Worm (Caenorhabditis elegans) whole organism, L4/young adult: ENCODE measurements around the gene F39F10.3.
"Not testable (repeated sequence)": the region's sequence is repeated elsewhere in the genome, so short reads cannot be mapped to it uniquely, and the experiment has no call there.

Experiments used
- W03F9.2 ChIP-seq: fragments of 150-350 bp; optimal IDR thresholded peaks from 2 replicates; lab custom pipeline; 2014; ENCODE audit warnings: missing biosample characterization, missing genetic modification characterization
- dao-5 ChIP-seq: sonication (generic microtip); optimal IDR thresholded peaks from 2 replicates; lab custom pipeline; 2016; ENCODE audit warnings: missing genotype, missing genetic modification characterization, moderate library complexity, missing compliant biosample characterization
- him-1 ChIP-seq: sonication (generic microtip); optimal IDR thresholded peaks from 2 replicates; lab custom pipeline; 2016; ENCODE audit warnings: missing genotype, missing genetic modification reagents, missing genetic modification characterization, missing compliant biosample characterization

F39F10.3 gene

DNA sequence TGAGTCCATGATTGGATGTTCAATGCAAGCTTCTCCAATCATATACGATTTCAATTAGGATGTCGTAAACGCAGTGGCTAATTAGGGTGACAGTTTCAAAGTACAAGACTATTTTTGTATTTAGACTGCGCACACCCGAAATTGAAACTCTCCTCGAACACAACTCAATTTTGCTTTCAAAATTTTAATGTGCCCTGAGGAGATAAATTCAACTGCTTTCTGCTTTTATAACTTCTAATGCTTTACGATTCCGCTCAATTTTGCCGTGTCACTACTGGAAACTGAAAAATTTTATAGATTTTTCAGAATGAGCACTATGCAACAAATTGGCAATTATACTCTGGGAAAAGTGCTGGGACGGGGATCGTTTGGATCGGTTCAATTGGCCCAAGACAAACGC is 2.8 kb downstream of the F39F10.3 start, which contains the start of gene F39F10.2:
TSS of gene F39F10.2 (plus strand) at position 301 of the 400 bp plus-strand sequence.
- TF ChIP-seq W03F9.2 (tag; lab: Kevin White, UChicago) (no peak), dao-5 (no peak)

DNA sequence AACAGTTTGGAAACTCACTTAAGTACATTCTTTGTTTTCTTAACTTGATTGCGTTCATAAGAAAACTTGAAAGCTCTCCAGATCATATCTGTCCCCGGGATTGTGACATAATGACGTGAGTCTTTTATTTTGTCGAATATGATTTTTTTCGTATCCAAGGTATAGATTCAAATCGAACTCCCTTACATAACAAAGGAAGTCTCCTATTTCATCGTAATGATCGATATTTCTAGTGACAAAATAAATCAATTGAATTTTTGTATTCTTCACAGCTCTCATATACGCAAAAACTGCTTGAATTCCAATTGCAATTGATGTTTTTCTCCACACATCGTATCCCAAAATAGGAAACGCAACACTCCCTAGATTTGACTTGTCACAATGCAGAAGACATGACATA is 10.9 kb downstream of the F39F10.3 start:
- TF ChIP-seq W03F9.2 (tag; lab: Kevin White, UChicago) (no peak), dao-5 (no peak), him-1 (no peak)

DNA sequence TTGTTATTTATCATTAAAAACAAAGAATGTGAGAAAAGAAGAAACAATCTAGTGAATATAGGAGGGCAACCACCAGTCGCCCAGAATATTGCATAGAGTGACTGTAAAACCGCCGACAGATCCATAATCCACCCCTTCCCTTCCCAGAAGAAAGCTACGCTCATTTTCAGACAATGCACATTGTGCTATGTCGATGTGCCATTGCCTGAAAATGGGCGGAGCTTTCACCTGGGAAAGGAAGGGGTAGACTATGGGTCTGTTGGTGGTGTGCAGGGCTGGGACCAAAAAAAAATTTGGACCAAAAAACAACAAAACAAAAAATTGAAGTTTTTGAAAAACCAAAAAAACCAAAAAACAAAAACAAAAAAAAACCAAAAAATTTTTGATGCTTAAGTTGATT is 11.8 kb downstream of the F39F10.3 start, which contains the start of gene F39F10.4:
TSS of gene F39F10.4 (minus strand) at position 101 of the 400 bp plus-strand sequence.
- TF ChIP-seq him-1 (no peak), dao-5 (no peak), W03F9.2 (tag; lab: Kevin White, UChicago) (no peak)

DNA sequence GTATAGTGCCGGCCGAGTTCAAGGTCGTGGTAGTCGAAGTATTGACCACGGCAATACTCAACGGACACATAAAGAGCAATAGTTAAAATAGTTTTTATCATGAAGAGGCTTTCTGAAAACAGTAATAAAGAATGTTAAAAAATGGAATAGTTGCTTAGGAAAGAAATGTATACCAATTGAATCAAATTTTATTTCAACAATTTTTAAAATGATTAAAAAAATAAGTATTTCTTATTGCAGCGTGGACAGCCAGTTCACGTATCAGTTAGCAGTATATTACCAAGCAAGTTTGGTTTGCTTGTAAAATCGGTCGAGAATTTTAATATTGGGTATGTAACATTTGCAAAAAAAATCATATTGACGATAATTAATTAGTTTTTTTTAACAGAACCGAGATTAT is 21.9 kb downstream of the F39F10.3 start, which contains the start of gene F39F10.5:
TSS of gene F39F10.5 (minus strand) at position 101 of the 400 bp plus-strand sequence.
- TF ChIP-seq W03F9.2 (tag; lab: Kevin White, UChicago); him-1; dao-5: not testable (repeated sequence)

DNA sequence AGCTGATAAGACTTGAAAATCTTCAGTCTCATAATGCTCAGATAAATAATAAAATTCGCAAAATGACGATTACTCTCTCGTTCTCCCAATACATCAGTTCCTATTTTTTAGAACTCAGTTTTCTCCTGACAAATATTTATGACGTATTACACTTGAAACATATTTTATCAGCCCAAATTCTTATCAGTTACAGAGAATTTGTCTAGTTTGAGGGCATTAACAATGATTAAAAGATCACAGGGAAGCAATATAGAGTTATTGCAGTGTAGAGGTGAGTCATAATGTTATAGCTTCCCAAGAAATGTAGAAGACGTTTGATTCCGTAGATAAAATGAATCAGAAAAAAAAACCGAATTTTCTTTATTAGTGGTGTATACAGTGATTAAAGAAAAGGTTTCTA is 27.7 kb downstream of the F39F10.3 start:
- TF ChIP-seq dao-5, result no peak
- no peak for TF ChIP-seq W03F9.2 (tag; lab: Kevin White, UChicago)
- no peak for TF ChIP-seq him-1

DNA sequence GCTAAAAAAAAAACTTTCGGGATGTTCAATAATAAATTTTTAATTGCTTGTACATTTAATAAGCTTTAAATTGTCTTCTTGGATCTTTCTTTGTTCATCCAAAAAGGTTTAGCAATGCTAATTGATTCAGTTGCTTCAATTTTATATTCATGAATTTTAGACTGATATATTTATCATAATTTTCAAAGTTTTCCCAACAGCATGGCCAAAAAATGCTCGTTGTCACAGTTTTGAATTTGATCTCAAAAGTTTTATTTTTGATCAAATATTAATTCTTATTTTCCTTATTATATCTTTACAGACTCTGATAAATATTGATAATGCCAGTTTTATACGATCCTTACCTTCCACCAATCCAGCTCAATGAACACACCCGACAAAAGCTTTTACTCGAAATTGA is 29.8 kb downstream of the F39F10.3 start, which contains the start of gene fbxb-114:
TSS of gene fbxb-114 (plus strand) at position 301 of the 400 bp plus-strand sequence.
- TF ChIP-seq him-1 (no peak), W03F9.2 (tag; lab: Kevin White, UChicago) (no peak), dao-5 (no peak)

DNA sequence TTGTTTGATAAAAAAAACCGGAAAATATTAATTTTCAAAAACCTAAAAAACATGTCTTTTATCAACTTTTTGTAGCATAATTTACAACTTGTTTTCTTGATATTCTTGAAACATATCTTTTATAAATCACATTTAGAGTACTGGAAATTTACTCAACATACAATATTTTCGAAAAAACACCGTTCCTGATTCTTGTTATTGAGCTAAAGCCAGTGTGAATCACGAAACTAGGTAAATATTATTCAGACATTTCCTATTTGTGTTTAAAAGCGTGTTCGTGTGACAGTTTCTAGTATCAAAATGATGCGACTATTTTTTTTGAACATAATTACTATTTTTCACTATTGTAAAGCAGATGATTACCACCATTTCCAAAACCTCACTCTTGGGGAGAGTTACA is 31.9 kb downstream of the F39F10.3 start, which contains the start of gene C30E1.4:
TSS of gene C30E1.4 (plus strand) at position 301 of the 400 bp plus-strand sequence.
- no peak for TF ChIP-seq W03F9.2 (tag; lab: Kevin White, UChicago)
- no peak for TF ChIP-seq dao-5
- no peak for TF ChIP-seq him-1

DNA sequence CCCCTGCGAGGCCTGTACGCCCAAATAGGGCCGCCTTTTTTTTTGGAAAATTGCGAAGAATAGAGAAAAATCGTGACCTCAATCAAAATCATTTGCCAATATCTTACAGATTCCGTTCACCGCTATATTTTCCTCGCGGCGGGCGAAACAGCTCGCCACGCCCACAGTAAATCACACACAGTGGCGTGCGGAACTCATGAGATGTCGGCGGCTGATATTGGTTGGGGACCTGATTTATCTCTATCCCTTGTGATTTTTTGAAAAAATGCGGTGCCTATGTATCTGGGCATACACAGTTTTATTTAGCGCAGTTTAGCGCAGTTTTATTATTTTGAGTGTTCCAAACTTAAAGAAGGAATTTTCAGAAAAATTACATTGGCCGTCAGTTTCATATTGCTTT is 33.6 kb downstream of the F39F10.3 start:
- TF ChIP-seq W03F9.2 (tag; lab: Kevin White, UChicago) (no peak), him-1 (no peak), dao-5 (no peak)

DNA sequence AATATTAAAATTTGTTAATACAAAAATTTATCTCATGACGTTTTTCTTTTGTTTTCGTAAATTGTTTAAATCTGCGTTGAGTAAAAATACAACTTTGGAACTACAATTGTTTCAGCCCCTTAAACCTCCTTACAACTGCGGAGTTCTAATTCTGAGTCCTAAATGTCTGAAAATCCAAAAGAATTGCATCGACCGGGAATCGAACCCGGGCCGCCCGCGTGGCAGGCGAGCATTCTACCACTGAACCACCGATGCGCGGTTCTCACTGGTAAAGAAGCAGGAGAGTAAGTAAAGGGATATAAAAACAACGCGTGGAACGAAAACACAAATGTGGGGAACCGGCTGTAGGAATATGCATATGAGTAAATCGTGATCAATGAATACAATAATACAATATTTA is 36.3 kb downstream of the F39F10.3 start:
- TF ChIP-seq dao-5 (no peak), W03F9.2 (tag; lab: Kevin White, UChicago) (no peak), him-1 (peak; percentile 52)

DNA sequence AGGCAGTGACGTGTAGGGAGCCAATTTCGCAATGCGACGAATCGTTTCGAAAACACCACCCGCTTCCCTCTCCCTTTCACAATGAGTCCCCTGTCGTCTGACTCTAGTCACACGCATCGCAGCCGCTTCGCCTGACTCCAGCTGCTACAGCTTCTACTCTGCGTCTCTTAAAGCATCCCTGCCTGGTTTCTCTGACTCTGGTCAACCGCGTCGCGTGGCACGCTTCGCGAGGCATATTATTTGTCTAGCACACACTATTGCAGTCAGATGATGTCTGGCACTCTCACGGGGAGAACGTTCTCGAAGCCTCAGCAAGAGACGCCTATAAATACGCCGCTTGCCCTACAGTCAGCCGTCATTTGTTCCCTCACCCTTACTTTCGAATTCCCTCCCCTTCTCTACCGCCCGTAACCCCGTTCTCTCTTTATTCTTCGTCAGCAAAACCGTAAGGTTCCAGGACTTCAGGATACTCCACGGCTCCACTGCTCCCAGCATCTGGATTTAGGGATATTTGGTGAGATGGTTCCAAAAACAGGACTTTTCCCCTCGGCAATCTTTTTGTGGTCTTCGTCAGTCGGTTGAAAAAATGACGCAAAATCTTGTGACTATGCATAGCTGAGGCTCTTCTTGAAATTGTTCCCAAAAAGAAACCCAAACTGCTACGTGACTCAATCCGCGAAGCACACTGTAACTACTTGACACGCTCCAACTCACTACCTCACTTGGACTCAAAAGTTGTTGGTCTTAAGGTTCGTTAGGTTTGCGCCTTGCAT is 38.0 kb downstream of the F39F10.3 start:
- TF ChIP-seq him-1, result peak; percentile 96
- peak; percentile 64 for TF ChIP-seq dao-5
- peak; percentile 90 for TF ChIP-seq W03F9.2 (tag; lab: Kevin White, UChicago)

DNA sequence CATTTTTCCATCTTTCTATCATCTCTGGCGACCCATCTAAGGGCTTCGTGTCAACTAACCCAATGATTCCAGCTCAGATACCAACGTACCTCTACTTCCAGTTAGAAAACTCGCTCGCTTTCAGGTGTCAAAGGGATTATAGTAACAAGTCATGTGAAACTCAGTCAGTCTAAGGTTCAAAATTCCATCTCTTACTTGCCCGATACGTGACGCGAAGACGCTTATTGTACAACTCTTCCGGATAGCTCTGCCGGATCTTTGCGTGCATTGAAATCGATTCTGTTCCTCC is 38.5 kb downstream of the F39F10.3 start:
- no peak for TF ChIP-seq dao-5
- no peak for TF ChIP-seq W03F9.2 (tag; lab: Kevin White, UChicago)
- no peak for TF ChIP-seq him-1

DNA sequence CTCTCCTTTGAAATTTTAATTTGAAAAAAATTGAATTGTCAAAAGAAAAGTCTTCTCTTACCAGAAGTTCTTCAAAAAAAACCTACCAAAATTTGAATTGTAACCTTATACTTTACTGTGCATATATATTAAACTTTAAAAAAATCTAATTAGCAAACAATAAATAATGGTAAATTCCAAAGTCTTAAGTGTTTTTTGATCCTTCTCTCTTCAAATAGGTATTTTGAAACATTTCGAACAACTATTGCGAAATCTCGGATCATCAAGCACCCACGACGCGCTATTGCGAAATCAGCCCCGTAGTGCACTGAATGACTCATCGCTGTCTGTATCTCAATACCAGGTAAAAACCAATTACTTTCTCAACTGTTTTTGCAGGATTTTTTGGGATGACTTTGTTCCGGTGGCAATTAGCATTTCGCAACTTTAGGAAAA is 38.9 kb downstream of the F39F10.3 start:
- TF ChIP-seq him-1 (peak; percentile 36), W03F9.2 (tag; lab: Kevin White, UChicago) (no peak), dao-5 (peak; percentile 62)

DNA sequence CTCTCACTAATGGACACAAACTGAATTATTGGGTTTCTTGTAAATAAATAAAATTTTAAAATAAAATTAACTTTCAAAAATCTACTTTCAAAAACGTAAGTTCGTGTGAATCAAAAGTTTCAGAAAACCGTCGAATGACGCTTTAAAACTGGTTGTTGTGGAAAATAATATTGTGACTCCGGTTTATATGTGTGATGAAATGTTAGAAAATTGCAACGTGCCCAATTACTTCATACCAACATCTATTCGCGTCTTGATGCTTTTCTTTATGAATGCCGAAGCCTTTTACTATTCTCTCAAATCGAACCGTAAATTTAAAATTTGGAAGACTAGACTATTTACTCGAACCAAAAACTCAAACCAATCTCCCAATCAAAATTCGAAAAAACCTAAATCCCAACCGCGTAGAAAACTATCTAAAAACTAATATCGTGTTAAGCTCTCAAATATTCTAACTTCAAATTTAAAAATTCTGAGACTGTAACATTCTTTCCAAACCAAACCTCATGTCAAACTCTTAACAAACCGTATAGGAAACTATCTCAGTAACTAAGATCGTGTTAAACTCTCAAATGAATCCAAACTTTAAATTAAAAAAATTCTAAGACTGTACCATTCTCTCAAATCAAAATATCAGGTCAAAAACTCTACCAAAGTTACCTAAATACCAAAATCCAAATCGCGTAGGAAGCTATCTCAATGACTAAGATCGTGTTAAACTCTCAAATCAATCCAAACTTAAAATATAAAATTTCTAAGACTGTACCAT is 39.7 kb downstream of the F39F10.3 start:
- TF ChIP-seq dao-5 (no peak), him-1 (no peak), W03F9.2 (tag; lab: Kevin White, UChicago) (no peak)

DNA sequence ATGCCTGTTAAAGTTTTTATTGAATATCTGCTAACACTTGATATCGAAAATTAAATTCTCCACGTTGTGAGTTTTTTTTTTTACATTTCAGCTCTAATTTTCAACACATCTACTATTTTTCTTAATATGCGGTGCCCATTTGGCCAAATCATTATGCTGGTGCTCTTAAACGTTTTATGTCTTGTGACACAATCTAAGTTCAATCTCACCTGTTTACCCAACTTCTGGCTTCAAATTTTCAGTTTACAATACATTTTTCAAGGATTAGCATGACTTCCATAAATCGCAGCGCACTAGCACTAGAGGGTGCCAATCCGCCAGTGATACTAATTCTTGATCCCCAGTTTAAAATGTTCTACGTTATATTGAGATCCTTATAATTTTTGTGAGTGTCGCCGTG is 50.5 kb downstream of the F39F10.3 start:
- TF ChIP-seq dao-5 (no peak), W03F9.2 (tag; lab: Kevin White, UChicago) (no peak), him-1 (no peak)
